Worm (Caenorhabditis elegans) whole organism, L2 larva: ENCODE data around the gene Y55F3AR.2.

ENCODE experiments used
- ama-1 ChIP-seq: fragments of 150-350 bp; optimal IDR thresholded peaks from 2 replicates; lab custom pipeline; 2018; ENCODE audit warnings: inconsistent platforms
- lsy-2 ChIP-seq, 2 experiments: fragments of 150-350 bp in 1 of 2; sonication (generic microtip) in 1 of 2; optimal IDR thresholded peaks; 2 replicates each; lab custom pipeline; 2014 to 2017; ENCODE audit warnings: missing biosample characterization in 2 of 2, missing genetic modification characterization in 2 of 2
- mdl-1 ChIP-seq, 2 experiments: fragments of 150-350 bp in 1 of 2; sonication (generic microtip) in 1 of 2; optimal IDR thresholded peaks; 2 replicates each; lab custom pipeline; 2017; ENCODE audit warnings: missing biosample characterization in 2 of 2, missing genetic modification characterization in 2 of 2
- nhr-25 ChIP-seq: fragments of 150-350 bp; sonication (generic microtip); optimal IDR thresholded peaks from 3 replicates; lab custom pipeline; 2014; ENCODE audit warnings: missing biosample characterization, missing genetic modification characterization
- nhr-6 ChIP-seq: fragments of 150-350 bp; optimal IDR thresholded peaks from 2 replicates; lab custom pipeline; 2014; ENCODE audit warnings: missing biosample characterization, missing genetic modification characterization
- nhr-77 ChIP-seq: fragments of 150-350 bp; optimal IDR thresholded peaks from 2 replicates; lab custom pipeline; 2014; ENCODE audit warnings: missing biosample characterization, missing genetic modification characterization
- zag-1 ChIP-seq: fragments of 150-350 bp; optimal IDR thresholded peaks from 2 replicates; lab custom pipeline; 2014; ENCODE audit warnings: missing biosample characterization, missing genetic modification characterization

DNA sequence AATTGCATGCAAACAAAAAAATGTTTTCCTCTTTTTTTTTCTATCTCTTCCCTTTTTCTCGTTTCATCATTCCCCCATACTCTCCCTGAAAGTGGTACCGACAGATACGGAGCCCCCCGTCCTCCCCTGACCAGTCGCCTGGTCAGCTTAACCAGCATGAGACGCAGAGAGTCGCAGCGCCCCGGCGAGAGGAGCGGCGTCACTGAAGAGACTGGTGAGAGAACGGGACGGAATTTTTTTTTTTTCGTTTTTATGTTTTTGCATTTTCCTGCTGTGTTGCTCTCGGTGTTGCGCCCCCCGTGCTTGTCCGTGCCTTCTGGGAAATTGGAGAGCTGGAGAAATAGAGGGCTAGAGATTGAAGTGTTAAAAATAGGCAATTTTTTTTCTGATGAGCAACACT, 24.0 kb upstream of the Y55F3AR.2 start:
- peak; percentile 15 for TF ChIP-seq nhr-77 (tag; lab: Kevin White, UChicago)
- peak; percentile 87 for TF ChIP-seq mdl-1 (tag; optimal IDR thresholded peaks at IDR 0.05; lab: Kevin White, UChicago)
- TF ChIP-seq lsy-2 (tag; optimal IDR thresholded peaks at IDR 0.05; lab: Kevin White, UChicago): peak; percentile 42 to 91
- no peak for TF ChIP-seq ama-1 (lab: Kevin White, UChicago)
- no peak for TF ChIP-seq nhr-25 (tag; lab: Kevin White, UChicago)
- TF ChIP-seq zag-1 (tag; lab: Kevin White, UChicago): peak; percentile 96
- no peak for TF ChIP-seq nhr-6
